Worm (Caenorhabditis elegans) whole organism, young adult: ENCODE results near the gene srw-62.
A peak's percentile ranks its signal among the peaks of the same experiment; 100 is the strongest.

Experiments used
- B0261.1 ChIP-seq: sonication (generic microtip); optimal IDR thresholded peaks from 2 replicates; lab custom pipeline; 2016; ENCODE audit warnings: mild to moderate bottlenecking, missing genetic modification characterization, moderate library complexity, missing compliant biosample characterization
- C06A6.2 ChIP-seq: fragments of 200-800 bp; sonication (Bioruptor generic); conservative IDR thresholded peaks from 2 replicates; pipeline ENCODE4 v1.3.6; 2022; ENCODE audit warnings: missing genetic modification characterization, missing compliant biosample characterization
- F33H1.4 ChIP-seq: fragments of 200-800 bp; sonication (Bioruptor generic); IDR thresholded peaks from 2 replicates; pipeline ENCODE4 v1.3.6; 2022; ENCODE audit warnings: missing genetic modification reagents, missing genetic modification characterization, missing compliant biosample characterization
- F39B2.1 ChIP-seq: fragments of 200-800 bp; sonication (Bioruptor generic); IDR thresholded peaks from 2 replicates; pipeline ENCODE4 v1.3.6; 2022; ENCODE audit warnings: missing genetic modification reagents, missing genetic modification characterization, missing compliant biosample characterization
- F55B11.4 ChIP-seq: sonication (generic microtip); optimal IDR thresholded peaks from 2 replicates; lab custom pipeline; 2016; ENCODE audit warnings: missing compliant biosample characterization, missing genetic modification characterization, borderline replicate concordance; ENCODE audit not compliant: insufficient read depth
- K11D2.4 ChIP-seq: fragments of 200-800 bp; sonication (Bioruptor generic); IDR thresholded peaks from 2 replicates; pipeline ENCODE4 v1.3.6; 2022; ENCODE audit warnings: missing genetic modification reagents, missing genetic modification characterization, missing compliant biosample characterization
- K12H6.12 ChIP-seq: fragments of 200-800 bp; sonication (Bioruptor generic); optimal IDR thresholded peaks from 2 replicates; lab custom pipeline; 2018; ENCODE audit warnings: mild to moderate bottlenecking, missing genetic modification characterization, missing compliant biosample characterization
- T26A5.8 ChIP-seq: sonication (generic microtip); optimal IDR thresholded peaks from 2 replicates; lab custom pipeline; 2016; ENCODE audit warnings: missing genetic modification characterization, missing compliant biosample characterization
- Y53F4B.3 ChIP-seq: fragments of 200-800 bp; sonication (Bioruptor generic); IDR thresholded peaks from 2 replicates; pipeline ENCODE4 v1.3.6; 2022; ENCODE audit warnings: missing genetic modification reagents, missing genetic modification characterization, missing compliant biosample characterization
- Y56A3A.18 ChIP-seq: fragments of 200-800 bp; sonication (Bioruptor generic); IDR thresholded peaks from 2 replicates; pipeline ENCODE4 v1.3.6; 2022; ENCODE audit warnings: missing genetic modification reagents, missing genetic modification characterization, missing compliant biosample characterization
- Y79H2A.3 ChIP-seq: fragments of 200-800 bp; sonication (Bioruptor generic); conservative IDR thresholded peaks from 2 replicates; pipeline ENCODE4 v1.3.6; 2022; ENCODE audit warnings: missing genetic modification reagents, missing genetic modification characterization, missing compliant biosample characterization
- Y95B8A.8 ChIP-seq: fragments of 200-800 bp; sonication (Bioruptor generic); IDR thresholded peaks from 2 replicates; pipeline ENCODE4 v1.3.6; 2022; ENCODE audit warnings: missing genetic modification reagents, missing genetic modification characterization, missing compliant biosample characterization
- ZK185.1 ChIP-seq: sonication (generic microtip); optimal IDR thresholded peaks from 2 replicates; lab custom pipeline; 2016; ENCODE audit warnings: mild to moderate bottlenecking, missing genetic modification characterization, missing compliant biosample characterization; ENCODE audit not compliant: poor library complexity, severe bottlenecking
- akir-1 ChIP-seq: fragments of 200-800 bp; sonication (Bioruptor generic); optimal IDR thresholded peaks from 2 replicates; lab custom pipeline; 2018; ENCODE audit warnings: mild to moderate bottlenecking, missing genetic modification characterization, moderate library complexity, missing compliant biosample characterization
- atf-7 ChIP-seq: sonication (generic microtip); optimal IDR thresholded peaks from 2 replicates; lab custom pipeline; 2017; ENCODE audit warnings: mild to moderate bottlenecking, missing genetic modification characterization, missing compliant biosample characterization
- athp-1 ChIP-seq: sonication (generic microtip); optimal IDR thresholded peaks from 2 replicates; lab custom pipeline; 2017; ENCODE audit warnings: mild to moderate bottlenecking, missing genetic modification characterization, missing compliant biosample characterization
- cebp-1 ChIP-seq, 2 experiments: fragments of 200-800 bp in 1 of 2; sonication (Bioruptor generic) in 1 of 2; sonication (generic microtip) in 1 of 2; IDR thresholded peaks in 1 of 2; optimal IDR thresholded peaks in 1 of 2; 2 replicates each; pipeline versions ENCODE4 v1.3.6 to Lab custom; 2017 to 2022; ENCODE audit warnings: missing compliant biosample characterization in 2 of 2, missing genetic modification characterization in 2 of 2, mild to moderate bottlenecking in 1 of 2, missing genetic modification reagents in 1 of 2, moderate library complexity in 1 of 2
- ceh-100 ChIP-seq: fragments of 200-800 bp; sonication (Bioruptor generic); IDR thresholded peaks from 2 replicates; pipeline ENCODE4 v1.3.6; 2022; ENCODE audit warnings: missing genetic modification reagents, missing genetic modification characterization, missing compliant biosample characterization
- ceh-27 ChIP-seq: fragments of 200-800 bp; sonication (Bioruptor generic); optimal IDR thresholded peaks from 2 replicates; lab custom pipeline; 2018; ENCODE audit warnings: mild to moderate bottlenecking, missing genetic modification characterization, moderate library complexity, missing compliant biosample characterization
- ceh-58 ChIP-seq: fragments of 200-800 bp; sonication (Bioruptor generic); IDR thresholded peaks from 2 replicates; pipeline ENCODE4 v1.3.6; 2022; ENCODE audit warnings: missing genetic modification characterization, missing compliant biosample characterization
- ceh-79 ChIP-seq: sonication (generic microtip); optimal IDR thresholded peaks from 2 replicates; lab custom pipeline; 2017; ENCODE audit warnings: mild to moderate bottlenecking, missing genetic modification characterization, missing compliant biosample characterization
- die-1 ChIP-seq: sonication (generic microtip); optimal IDR thresholded peaks from 2 replicates; lab custom pipeline; 2016; ENCODE audit warnings: missing genotype, mild to moderate bottlenecking, missing genetic modification characterization, missing compliant biosample characterization
- dox-1 ChIP-seq: fragments of 200-800 bp; sonication (Bioruptor generic); IDR thresholded peaks from 2 replicates; pipeline ENCODE4 v1.3.6; 2022; ENCODE audit warnings: missing genetic modification reagents, missing genetic modification characterization, missing compliant biosample characterization
- dpff-1 ChIP-seq: sonication (generic microtip); optimal IDR thresholded peaks from 2 replicates; lab custom pipeline; 2017; ENCODE audit warnings: mild to moderate bottlenecking, missing genetic modification characterization, missing compliant biosample characterization
- egl-18 ChIP-seq: fragments of 200-800 bp; sonication (Bioruptor generic); IDR thresholded peaks from 2 replicates; pipeline ENCODE4 v1.3.6; 2022; ENCODE audit warnings: missing genetic modification reagents, missing genetic modification characterization, missing compliant biosample characterization
- egl-44 ChIP-seq: fragments of 200-800 bp; sonication (Bioruptor generic); IDR thresholded peaks from 2 replicates; pipeline ENCODE4 v1.3.6; 2022; ENCODE audit warnings: missing genetic modification reagents, missing genetic modification characterization, missing compliant biosample characterization
- gei-17 ChIP-seq: fragments of 200-800 bp; sonication (Bioruptor generic); optimal IDR thresholded peaks from 2 replicates; lab custom pipeline; 2018; ENCODE audit warnings: mild to moderate bottlenecking, missing genetic modification characterization, missing compliant biosample characterization
- him-1 ChIP-seq: sonication (generic microtip); optimal IDR thresholded peaks from 2 replicates; lab custom pipeline; 2016; ENCODE audit warnings: missing genotype, missing genetic modification reagents, missing genetic modification characterization, missing compliant biosample characterization
- hlh-12 ChIP-seq: sonication (generic microtip); optimal IDR thresholded peaks from 2 replicates; lab custom pipeline; 2016; ENCODE audit warnings: missing genetic modification characterization, missing compliant biosample characterization
- hmg-1.2 ChIP-seq: fragments of 200-800 bp; sonication (Bioruptor generic); IDR thresholded peaks from 2 replicates; pipeline ENCODE4 v1.3.6; 2022; ENCODE audit warnings: missing genetic modification reagents, missing genetic modification characterization, missing compliant biosample characterization
- hrde-1 ChIP-seq: sonication (generic microtip); optimal IDR thresholded peaks from 2 replicates; lab custom pipeline; 2016; ENCODE audit warnings: missing genetic modification characterization, mild to moderate bottlenecking, missing compliant biosample characterization, moderate library complexity, missing genotype, missing genetic modification reagents, borderline replicate concordance
- hsf-1 ChIP-seq: fragments of 200-800 bp; sonication (Bioruptor generic); IDR thresholded peaks from 2 replicates; pipeline ENCODE4 v1.3.6; 2022; ENCODE audit warnings: missing genetic modification reagents, missing genetic modification characterization, missing compliant biosample characterization
- lin-35 ChIP-seq, 3 experiments: fragments of 150-350 bp in 2 of 3; sonication (generic microtip) in 1 of 3; optimal IDR thresholded peaks; 2 replicates each; lab custom pipeline; 2014 to 2018; ENCODE audit warnings: missing biosample characterization in 3 of 3, missing genetic modification characterization in 3 of 3, missing genetic modification reagents in 3 of 3
- lsl-1 ChIP-seq: fragments of 200-800 bp; sonication (Bioruptor generic); optimal IDR thresholded peaks from 2 replicates; lab custom pipeline; 2018; ENCODE audit warnings: mild to moderate bottlenecking, missing genetic modification characterization, moderate library complexity, missing compliant biosample characterization
- mes-4 ChIP-seq: sonication (generic microtip); optimal IDR thresholded peaks from 2 replicates; lab custom pipeline; 2016; ENCODE audit warnings: missing genotype, missing genetic modification characterization, missing compliant biosample characterization
- nfya-1 ChIP-seq: sonication (generic microtip); optimal IDR thresholded peaks from 2 replicates; lab custom pipeline; 2017; ENCODE audit warnings: antibody characterized with exemption, missing compliant biosample characterization, missing genetic modification characterization, borderline replicate concordance; ENCODE audit not compliant: insufficient read depth
- nhr-80 ChIP-seq: sonication (generic microtip); optimal IDR thresholded peaks from 2 replicates; lab custom pipeline; 2016; ENCODE audit warnings: missing genetic modification characterization, missing compliant biosample characterization
- rec-8 ChIP-seq, 2 experiments: sonication (generic microtip); optimal IDR thresholded peaks; 2 replicates each; lab custom pipeline; 2016; ENCODE audit warnings: mild to moderate bottlenecking in 2 of 2, missing genetic modification characterization in 2 of 2, missing genetic modification reagents in 2 of 2, missing genotype in 2 of 2, missing biosample characterization in 1 of 2, missing compliant biosample characterization in 1 of 2, moderate library complexity in 1 of 2
- repo-1 ChIP-seq: sonication (generic microtip); optimal IDR thresholded peaks from 2 replicates; lab custom pipeline; 2017; ENCODE audit warnings: mild to moderate bottlenecking, missing genetic modification characterization, missing compliant biosample characterization
- snpc-4 ChIP-seq, 5 experiments: fragments of 150-350 bp in 1 of 5; sonication (generic microtip) in 4 of 5; optimal IDR thresholded peaks; 2 replicates each; lab custom pipeline; 2014 to 2018; ENCODE audit warnings: missing genetic modification characterization in 5 of 5, missing biosample characterization in 3 of 5, antibody characterized with exemption in 2 of 5, mild to moderate bottlenecking in 2 of 5, missing compliant biosample characterization in 2 of 5, missing genotype in 2 of 5, moderate library complexity in 2 of 5, missing genetic modification reagents in 1 of 5
- tbp1 ChIP-seq: fragments of 200-800 bp; sonication (Bioruptor generic); optimal IDR thresholded peaks from 2 replicates; lab custom pipeline; 2018; ENCODE audit warnings: mild to moderate bottlenecking, missing genetic modification characterization, missing compliant biosample characterization
- tbx-9 ChIP-seq: sonication (generic microtip); optimal IDR thresholded peaks from 2 replicates; lab custom pipeline; 2016; ENCODE audit warnings: borderline replicate concordance, missing genetic modification characterization, inconsistent platforms, missing compliant biosample characterization
- unc-62 ChIP-seq: fragments of 150-350 bp; optimal IDR thresholded peaks from 2 replicates; lab custom pipeline; 2014; ENCODE audit warnings: missing biosample characterization, missing genetic modification reagents, missing genetic modification characterization
- xnd-1 ChIP-seq: sonication (generic microtip); optimal IDR thresholded peaks from 2 replicates; lab custom pipeline; 2016; ENCODE audit warnings: missing genotype, missing genetic modification reagents, missing genetic modification characterization, missing compliant biosample characterization
- zfh-2 ChIP-seq: fragments of 200-800 bp; sonication (Bioruptor generic); conservative IDR thresholded peaks from 2 replicates; pipeline ENCODE4 v1.3.6; 2022; ENCODE audit warnings: missing genetic modification reagents, missing genetic modification characterization, missing compliant biosample characterization
- ztf-26 ChIP-seq: sonication (generic microtip); optimal IDR thresholded peaks from 2 replicates; lab custom pipeline; 2017; ENCODE audit warnings: missing genetic modification characterization, missing compliant biosample characterization
- ztf-6 ChIP-seq: fragments of 200-800 bp; sonication (Bioruptor generic); IDR thresholded peaks from 2 replicates; pipeline ENCODE4 v1.3.6; 2022; ENCODE audit warnings: missing genetic modification reagents, missing genetic modification characterization, missing compliant biosample characterization

srw-62 gene

DNA sequence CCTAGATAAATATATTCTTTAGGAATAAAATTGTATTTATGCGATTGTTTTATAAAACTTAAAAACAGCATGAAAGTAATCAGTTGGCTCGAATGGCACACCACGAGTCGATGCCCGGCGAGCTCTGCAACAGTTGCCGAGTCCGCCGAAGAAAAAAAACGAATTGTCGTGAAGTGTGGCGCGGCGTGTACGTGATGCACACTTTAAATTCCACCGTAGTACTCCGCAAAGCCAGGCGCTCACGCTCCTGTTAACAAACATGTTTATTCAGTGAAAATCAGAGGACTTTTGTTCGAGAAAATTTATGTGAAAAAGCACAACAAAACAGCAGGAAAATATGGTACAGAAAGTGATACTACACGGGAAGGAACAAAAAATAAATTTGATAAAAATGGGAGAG lies 45.4 kb downstream of the srw-62 start (continued):
- TF ChIP-seq C06A6.2 (GFP tag; lab: Robert Waterston, UW) (no peak), gei-17 (no peak), Y95B8A.8 (GFP tag; lab: Robert Waterston, UW) (peak; percentile 18; the same call in 1 of the 2 replicates), dpff-1 (tag; lab: Kevin White, UChicago) (no peak), hrde-1 (peak; percentile 12), tbx-9 (no peak), lin-35 (GFP tag; optimal IDR thresholded peaks at IDR 0.05; lab: Kevin White, UChicago) (no peak), zfh-2 (GFP tag; lab: Robert Waterston, UW) (no peak), hmg-1.2 (GFP tag; lab: Robert Waterston, UW) (peak; percentile 42; the same call in 1 of the 2 replicates), Y53F4B.3 (GFP tag; lab: Robert Waterston, UW) (no peak), dox-1 (0 out of 2 replicates have a peak, but pooled peaks have one; percentile 7), hsf-1 (GFP tag; lab: Robert Waterston, UW) (no peak), egl-18 (no peak), ztf-26 (tag; lab: Kevin White, UChicago) (no peak), him-1 (tag; lab: Kevin White, UChicago) (no peak), F39B2.1 (GFP tag; lab: Robert Waterston, UW) (no peak), K11D2.4 (GFP tag; lab: Robert Waterston, UW) (no peak), ceh-100 (GFP tag; lab: Robert Waterston, UW) (peak; percentile 49; the same call in 1 of the 2 replicates), K12H6.12 (tag; lab: Kevin White, UChicago) (peak; percentile 31), rec-8 (tag; optimal IDR thresholded peaks at IDR 0.05; lab: Kevin White, UChicago) (no peak), unc-62 (GFP tag; lab: Kevin White, UChicago) (no peak), snpc-4 (GFP tag; optimal IDR thresholded peaks at IDR 0.05; lab: Kevin White, UChicago) (no peak), snpc-4 (tag; optimal IDR thresholded peaks at IDR 0.05; lab: Kevin White, UChicago) (peak in 1 of 4 experiments; percentile 39), nhr-80 (tag; lab: Kevin White, UChicago) (no peak), egl-44 (GFP tag; lab: Robert Waterston, UW) (no peak), ceh-58 (GFP tag; lab: Robert Waterston, UW) (no peak), Y56A3A.18 (GFP tag; lab: Robert Waterston, UW) (0 out of 2 replicates have a peak, but pooled peaks have one; percentile 37), T26A5.8 (no peak), athp-1 (peak; percentile 68), nfya-1 (tag; lab: Kevin White, UChicago) (no peak), ZK185.1 (tag; lab: Kevin White, UChicago) (no peak), lsl-1 (peak; percentile 80), tbp1 (peak; percentile 20), F33H1.4 (GFP tag; lab: Robert Waterston, UW) (peak; percentile 30; the same call in 1 of the 2 replicates), F55B11.4 (tag; lab: Kevin White, UChicago) (no peak), ceh-79 (no peak), ztf-6 (GFP tag; lab: Robert Waterston, UW) (no peak), xnd-1 (tag; lab: Kevin White, UChicago) (peak; percentile 33), mes-4 (tag; lab: Kevin White, UChicago) (no peak), cebp-1 (GFP tag; IDR thresholded peaks at IDR 0.05; lab: Robert Waterston, UW) (no peak), cebp-1 (tag; optimal IDR thresholded peaks at IDR 0.05; lab: Kevin White, UChicago) (peak; percentile 56), hlh-12 (tag; lab: Kevin White, UChicago) (no peak), B0261.1 (tag; lab: Kevin White, UChicago) (no peak), akir-1 (GFP tag; lab: Kevin White, UChicago) (no peak), ceh-27 (GFP tag; lab: Kevin White, UChicago) (no peak), repo-1 (no peak), die-1 (no peak), Y79H2A.3 (GFP tag; lab: Robert Waterston, UW) (no peak), atf-7 (tag; lab: Kevin White, UChicago) (no peak)
